Fruit fly (Drosophila melanogaster): ENCODE data around the gene lic.

The lic gene

dm6 chrX:13131063-13131773 lies 40.3 kb downstream of the lic start (continued):
- TF ChIP-seq CG18011 (GFP tag; optimal IDR thresholded peaks at IDR 0.05) (peak; percentile 93), Sin3A (optimal IDR thresholded peaks at IDR 0.05) (no peak), ttk (GFP tag; IDR thresholded peaks at IDR 0.05) (peak; percentile 100), CG9609 (GFP tag; optimal IDR thresholded peaks at IDR 0.05) (peak; percentile 99), CG6765 (GFP tag; optimal IDR thresholded peaks at IDR 0.05) (peak; percentile 97), CG4820 (GFP tag; optimal IDR thresholded peaks at IDR 0.05) (peak; percentile 98), slou (GFP tag; optimal IDR thresholded peaks at IDR 0.05) (peak; percentile 98), oc (tag; optimal IDR thresholded peaks at IDR 0.05) (peak; percentile 98), MESR4 (GFP tag; optimal IDR thresholded peaks at IDR 0.05) (peak; percentile 84), CG1792 (GFP tag; optimal IDR thresholded peaks at IDR 0.05) (peak; percentile 99), Xrp1 (GFP tag; IDR thresholded peaks at IDR 0.05) (peak; percentile 99), CG10366 (GFP tag; IDR thresholded peaks at IDR 0.05) (peak; percentile 99), phol (tag; optimal IDR thresholded peaks at IDR 0.05) (peak; percentile 95), mld (GFP tag; IDR thresholded peaks at IDR 0.05; ENCODE audit: partially characterized antibody) (no peak), corto (GFP tag; optimal IDR thresholded peaks at IDR 0.05) (peak; percentile 92), CHES-1-like (GFP tag; optimal IDR thresholded peaks at IDR 0.05) (peak; percentile 99), Hr3 (GFP tag; optimal IDR thresholded peaks at IDR 0.05) (peak; percentile 98), gro (GFP tag; optimal IDR thresholded peaks at IDR 0.05) (peak; percentile 99), sisA (GFP tag; IDR thresholded peaks at IDR 0.05) (peak; percentile 99), Hsf (GFP tag; optimal IDR thresholded peaks at IDR 0.05) (peak; percentile 99), slbo (GFP tag; IDR thresholded peaks at IDR 0.05) (peak; percentile 100), Dll (GFP tag; IDR thresholded peaks at IDR 0.05; ENCODE audit: partially characterized antibody) (peak; percentile 49; the same call in 2 of the 4 replicates), NK7.1 (GFP tag; optimal IDR thresholded peaks at IDR 0.05) (peak; percentile 98), CG2678 (tag; optimal IDR thresholded peaks at IDR 0.05) (peak; percentile 99), danr (GFP tag; IDR thresholded peaks at IDR 0.05) (peak; percentile 98), chinmo (GFP tag; IDR thresholded peaks at IDR 0.05; ENCODE audit: partially characterized antibody) (peak; percentile 88; the same call in 3 of the 4 replicates), Sry-β (GFP tag; optimal IDR thresholded peaks at IDR 0.05) (peak; percentile 58), ac (GFP tag; optimal IDR thresholded peaks at IDR 0.05) (peak; percentile 89), gt (GFP tag; IDR thresholded peaks at IDR 0.05) (peak; percentile 97), stc (GFP tag; IDR thresholded peaks at IDR 0.05) (peak; percentile 99), vvl (GFP tag; IDR thresholded peaks at IDR 0.05) (peak; percentile 100), CG17912 (GFP tag; optimal IDR thresholded peaks at IDR 0.05) (peak; percentile 82), Kr (GFP tag; optimal IDR thresholded peaks at IDR 0.05) (peak; percentile 82), CG30403 (GFP tag; optimal IDR thresholded peaks at IDR 0.05) (peak; percentile 99), eyg (GFP tag; optimal IDR thresholded peaks at IDR 0.05) (peak; percentile 98), Med (GFP tag) (peak; percentile 100), CG1024 (GFP tag; IDR thresholded peaks at IDR 0.05) (peak; percentile 97), kay (GFP tag; optimal IDR thresholded peaks at IDR 0.05) (peak; percentile 99), toy (GFP tag; IDR thresholded peaks at IDR 0.05) (peak; percentile 98), tx (GFP tag; optimal IDR thresholded peaks at IDR 0.05) (peak; percentile 99), Side (GFP tag; optimal IDR thresholded peaks at IDR 0.05) (peak; percentile 99), HLH54F (GFP tag; optimal IDR thresholded peaks at IDR 0.05) (peak; percentile 99), lilli (GFP tag; optimal IDR thresholded peaks at IDR 0.05) (peak; percentile 100), crol (GFP tag; IDR thresholded peaks at IDR 0.05) (peak; percentile 91), tll (GFP tag; optimal IDR thresholded peaks at IDR 0.05) (peak in 1 of 2 experiments; percentile 38), zen2 (GFP tag; IDR thresholded peaks at IDR 0.05; ENCODE audit: partially characterized antibody) (no peak), CG12391 (tag; optimal IDR thresholded peaks at IDR 0.05) (peak; percentile 99), shn (GFP tag; optimal IDR thresholded peaks at IDR 0.05) (peak; percentile 99), CG16863 (GFP tag; optimal IDR thresholded peaks at IDR 0.05) (peak; percentile 99), CG4282 (GFP tag; optimal IDR thresholded peaks at IDR 0.05) (peak; percentile 98)

Measured in whole organism, embryonic.